Worm (Caenorhabditis elegans) whole organism, L4 larva: ENCODE data around the gene nid-1.
A peak's percentile ranks its signal among the peaks of the same experiment; 100 is the strongest.

Experiments used
- F10B5.3 ChIP-seq: sonication (generic microtip); optimal IDR thresholded peaks from 2 replicates; lab custom pipeline; 2016; ENCODE audit warnings: mild to moderate bottlenecking, missing genetic modification characterization, missing compliant biosample characterization
- F37D6.2 ChIP-seq: sonication (generic microtip); optimal IDR thresholded peaks from 2 replicates; lab custom pipeline; 2016; ENCODE audit warnings: mild to moderate bottlenecking, missing genetic modification characterization, missing compliant biosample characterization
- F44E2.7 ChIP-seq: fragments of 200-800 bp; sonication (Bioruptor generic); IDR thresholded peaks from 2 replicates; pipeline ENCODE4 v2.1.2; 2022; ENCODE audit warnings: missing genetic modification characterization, missing compliant biosample characterization
- T20F7.1 ChIP-seq: fragments of 200-800 bp; sonication (Bioruptor generic); optimal IDR thresholded peaks from 2 replicates; lab custom pipeline; 2018; ENCODE audit warnings: mild to moderate bottlenecking, missing genetic modification characterization, missing compliant biosample characterization
- T26A8.4 ChIP-seq: fragments of 200-800 bp; sonication (Bioruptor generic); IDR thresholded peaks from 2 replicates; pipeline ENCODE4 v1.3.6; 2022; ENCODE audit warnings: missing genetic modification characterization, missing compliant biosample characterization
- Y105C5A.15 ChIP-seq: fragments of 200-800 bp; sonication (Bioruptor generic); IDR thresholded peaks from 2 replicates; pipeline ENCODE4 v1.3.6; 2022; ENCODE audit warnings: missing genetic modification characterization, missing compliant biosample characterization
- Y48G9A.11 ChIP-seq: fragments of 200-800 bp; sonication (Bioruptor generic); IDR thresholded peaks from 2 replicates; pipeline ENCODE4 v1.3.6; 2022; ENCODE audit warnings: missing genetic modification reagents, missing genetic modification characterization, missing compliant biosample characterization
- Y5F2A.4 ChIP-seq: fragments of 200-800 bp; sonication (Bioruptor generic); optimal IDR thresholded peaks from 2 replicates; lab custom pipeline; 2018; ENCODE audit warnings: mild to moderate bottlenecking, missing genetic modification characterization, missing compliant biosample characterization
- ZK546.5 ChIP-seq, 2 experiments: sonication (generic microtip); optimal IDR thresholded peaks; 2 replicates each; lab custom pipeline; 2017; ENCODE audit warnings: missing biosample characterization in 2 of 2, missing genetic modification characterization in 2 of 2
- aha-1 ChIP-seq: fragments of 150-350 bp; peaks from one replicate; lab custom pipeline; 2014; ENCODE audit warnings: missing biosample characterization, missing genetic modification characterization
- ama-1 ChIP-seq: fragments of 150-350 bp; optimal IDR thresholded peaks from 2 replicates; lab custom pipeline; 2014; ENCODE audit warnings: inconsistent platforms, mixed read lengths
- arid-1 ChIP-seq: fragments of 200-800 bp; sonication (Bioruptor generic); conservative IDR thresholded peaks from 2 replicates; pipeline ENCODE4 v1.3.6; 2022; ENCODE audit warnings: missing genetic modification reagents, missing genetic modification characterization, missing compliant biosample characterization
- attf-4 ChIP-seq: sonication (generic microtip); optimal IDR thresholded peaks from 3 replicates; lab custom pipeline; 2017; ENCODE audit warnings: missing biosample characterization, missing genetic modification characterization
- ceh-20 ChIP-seq: fragments of 200-800 bp; sonication (Bioruptor generic); IDR thresholded peaks from 2 replicates; pipeline ENCODE4 v1.3.6; 2022; ENCODE audit warnings: missing genetic modification reagents, missing genetic modification characterization, missing compliant biosample characterization
- ceh-28 ChIP-seq: fragments of 150-350 bp; optimal IDR thresholded peaks from 2 replicates; lab custom pipeline; 2014; ENCODE audit warnings: missing biosample characterization, missing genetic modification reagents, missing genetic modification characterization
- daf-19 ChIP-seq: fragments of 200-800 bp; sonication (Bioruptor generic); conservative IDR thresholded peaks from 2 replicates; pipeline ENCODE4 v1.3.6; 2022; ENCODE audit warnings: missing genetic modification characterization, missing compliant biosample characterization
- dmd-6 ChIP-seq: fragments of 200-800 bp; sonication (Bioruptor generic); IDR thresholded peaks from 2 replicates; pipeline ENCODE4 v1.3.6; 2022; ENCODE audit warnings: missing genetic modification reagents, missing genetic modification characterization, missing compliant biosample characterization
- dmd-9 ChIP-seq: fragments of 200-800 bp; sonication (Bioruptor generic); IDR thresholded peaks from 2 replicates; pipeline ENCODE4 v1.3.6; 2022; ENCODE audit warnings: missing genetic modification reagents, missing genetic modification characterization, missing compliant biosample characterization
- dpl-1 ChIP-seq: fragments of 150-350 bp; optimal IDR thresholded peaks from 2 replicates; lab custom pipeline; 2014; ENCODE audit warnings: missing biosample characterization, missing genetic modification reagents, missing genetic modification characterization
- duxl-1 ChIP-seq: sonication (generic microtip); optimal IDR thresholded peaks from 2 replicates; lab custom pipeline; 2016; ENCODE audit warnings: mild to moderate bottlenecking, missing genetic modification characterization, moderate library complexity, missing compliant biosample characterization; ENCODE audit not compliant: poor library complexity
- fkh-10 ChIP-seq: fragments of 150-350 bp; optimal IDR thresholded peaks from 2 replicates; lab custom pipeline; 2014; ENCODE audit warnings: missing biosample characterization, missing genetic modification reagents, missing genetic modification characterization
- fos-1 ChIP-seq: fragments of 150-350 bp; optimal IDR thresholded peaks from 2 replicates; lab custom pipeline; 2014; ENCODE audit warnings: missing biosample characterization, missing genetic modification characterization
- gei-8 ChIP-seq: fragments of 200-800 bp; sonication (Bioruptor generic); optimal IDR thresholded peaks from 2 replicates; lab custom pipeline; 2018; ENCODE audit warnings: mild to moderate bottlenecking, missing genetic modification characterization, missing compliant biosample characterization
- hif-1 ChIP-seq, 2 experiments: sonication (generic microtip); optimal IDR thresholded peaks; 2 replicates each; lab custom pipeline; 2016 to 2017; ENCODE audit warnings: missing compliant biosample characterization in 2 of 2, missing genetic modification characterization in 2 of 2, missing genetic modification reagents in 2 of 2, missing genotype in 2 of 2, mild to moderate bottlenecking in 1 of 2
- hmg-1.1 ChIP-seq: fragments of 200-800 bp; sonication (Bioruptor generic); IDR thresholded peaks from 2 replicates; pipeline ENCODE4 v1.3.6; 2022; ENCODE audit warnings: missing genetic modification reagents, missing genetic modification characterization, missing compliant biosample characterization
- lin-1 ChIP-seq: fragments of 200-800 bp; sonication (Bioruptor generic); IDR thresholded peaks from 2 replicates; pipeline ENCODE4 v1.3.6; 2022; ENCODE audit warnings: missing genetic modification reagents, missing genetic modification characterization, missing compliant biosample characterization
- lin-29 ChIP-seq: fragments of 200-800 bp; sonication (Bioruptor generic); IDR thresholded peaks from 2 replicates; pipeline ENCODE4 v1.3.6; 2022; ENCODE audit warnings: missing genetic modification reagents, missing genetic modification characterization, missing compliant biosample characterization
- lin-38 ChIP-seq: fragments of 200-800 bp; sonication (Bioruptor generic); IDR thresholded peaks from 2 replicates; pipeline ENCODE4 v1.3.6; 2022; ENCODE audit warnings: missing genetic modification reagents, missing genetic modification characterization, missing compliant biosample characterization
- mdl-1 ChIP-seq, 2 experiments: fragments of 150-350 bp in 1 of 2; sonication (generic microtip) in 1 of 2; optimal IDR thresholded peaks; 2 replicates each; lab custom pipeline; 2014 to 2017; ENCODE audit warnings: missing biosample characterization in 2 of 2, missing genetic modification characterization in 2 of 2
- mxl-2 ChIP-seq: fragments of 200-800 bp; sonication (Bioruptor generic); conservative IDR thresholded peaks from 2 replicates; pipeline ENCODE4 v1.3.6; 2022; ENCODE audit warnings: missing genetic modification reagents, missing genetic modification characterization, missing compliant biosample characterization
- nhr-102 ChIP-seq: sonication (generic microtip); optimal IDR thresholded peaks from 2 replicates; lab custom pipeline; 2016; ENCODE audit warnings: mild to moderate bottlenecking, missing genetic modification characterization, moderate library complexity, missing compliant biosample characterization
- nhr-42 ChIP-seq: fragments of 200-800 bp; sonication (Bioruptor generic); IDR thresholded peaks from 2 replicates; pipeline ENCODE4 v1.3.6; 2022; ENCODE audit warnings: missing genetic modification characterization, missing compliant biosample characterization
- nhr-48 ChIP-seq: sonication (generic microtip); optimal IDR thresholded peaks from 2 replicates; lab custom pipeline; 2016; ENCODE audit warnings: mild to moderate bottlenecking, missing genetic modification characterization, missing compliant biosample characterization
- nhr-76 ChIP-seq: fragments of 150-350 bp; optimal IDR thresholded peaks from 2 replicates; lab custom pipeline; 2014; ENCODE audit warnings: missing biosample characterization, missing genetic modification characterization
- rbr-2 ChIP-seq: sonication (generic microtip); optimal IDR thresholded peaks from 2 replicates; lab custom pipeline; 2016; ENCODE audit warnings: missing genotype, missing genetic modification characterization, missing compliant biosample characterization
- saeg-2 ChIP-seq: fragments of 200-800 bp; sonication (Bioruptor generic); IDR thresholded peaks from 2 replicates; pipeline ENCODE4 v1.3.6; 2022; ENCODE audit warnings: missing genetic modification reagents, missing genetic modification characterization, missing compliant biosample characterization
- sdz-12 ChIP-seq: fragments of 200-800 bp; sonication (Bioruptor generic); optimal IDR thresholded peaks from 2 replicates; lab custom pipeline; 2018; ENCODE audit warnings: mild to moderate bottlenecking, missing genetic modification characterization, missing compliant biosample characterization
- set-16 ChIP-seq: fragments of 200-800 bp; sonication (Bioruptor generic); IDR thresholded peaks from 2 replicates; pipeline ENCODE4 v1.3.6; 2022; ENCODE audit warnings: missing genetic modification reagents, missing genetic modification characterization, missing compliant biosample characterization
- snpc-1.2 ChIP-seq: fragments of 200-800 bp; sonication (Bioruptor generic); IDR thresholded peaks from 2 replicates; pipeline ENCODE4 v1.3.6; 2022; ENCODE audit warnings: missing genetic modification reagents, missing genetic modification characterization, missing compliant biosample characterization
- tra-1 ChIP-seq: fragments of 200-800 bp; sonication (Bioruptor generic); IDR thresholded peaks from 2 replicates; pipeline ENCODE4 v1.3.6; 2022; ENCODE audit warnings: missing genetic modification reagents, missing genetic modification characterization, missing compliant biosample characterization
- unc-39 ChIP-seq: sonication (generic microtip); optimal IDR thresholded peaks from 2 replicates; lab custom pipeline; 2017; ENCODE audit warnings: missing biosample characterization, missing genetic modification characterization
- zip-11 ChIP-seq: fragments of 200-800 bp; sonication (Bioruptor generic); IDR thresholded peaks from 2 replicates; pipeline ENCODE4 v1.3.6; 2022; ENCODE audit warnings: missing genetic modification characterization, missing compliant biosample characterization
- ztf-7 ChIP-seq: fragments of 150-350 bp; optimal IDR thresholded peaks from 2 replicates; lab custom pipeline; 2014; ENCODE audit warnings: missing biosample characterization, missing genetic modification characterization

Gene nid-1

ce11 chrV:12869948-12870347, 40.0 kb upstream of the nid-1 start, which contains the start of gene T07F10.3 (continued):
- TF ChIP-seq unc-39 (tag; lab: Kevin White, UChicago) (no peak), F10B5.3 (tag; lab: Kevin White, UChicago) (peak; percentile 30), lin-1 (GFP tag; lab: Robert Waterston, UW) (0 out of 2 replicates have a peak, but pooled peaks have one; percentile 56), saeg-2 (GFP tag; lab: Robert Waterston, UW) (0 out of 2 replicates have a peak, but pooled peaks have one; percentile 38), F44E2.7 (GFP tag; lab: Robert Waterston, UW) (no peak), lin-38 (peak; percentile 81), daf-19 (no peak), fos-1 (no peak), nhr-76 (tag; lab: Kevin White, UChicago) (no peak), ceh-20 (GFP tag; lab: Robert Waterston, UW) (peak; percentile 71), gei-8 (no peak), set-16 (no peak), lin-29 (GFP tag; lab: Robert Waterston, UW) (no peak), sdz-12 (GFP tag; lab: Kevin White, UChicago) (peak; percentile 77), T20F7.1 (GFP tag; lab: Kevin White, UChicago) (peak; percentile 76), hif-1 (tag; optimal IDR thresholded peaks at IDR 0.05; lab: Kevin White, UChicago) (peak in 1 of 2 experiments; percentile 94), rbr-2 (tag; lab: Kevin White, UChicago) (peak; percentile 69), mxl-2 (GFP tag; lab: Robert Waterston, UW) (peak; percentile 49; the same call in 1 of the 2 replicates), dmd-6 (GFP tag; lab: Robert Waterston, UW) (peak; percentile 86), duxl-1 (peak; percentile 87), mdl-1 (tag; optimal IDR thresholded peaks at IDR 0.05; lab: Kevin White, UChicago) (no peak), hmg-1.1 (GFP tag; lab: Robert Waterston, UW) (0 out of 2 replicates have a peak, but pooled peaks have one; percentile 34), T26A8.4 (peak; percentile 80), fkh-10 (GFP tag; lab: Kevin White, UChicago) (no peak), ama-1 (lab: Kevin White, UChicago) (no peak), F37D6.2 (peak; percentile 47), Y105C5A.15 (GFP tag; lab: Robert Waterston, UW) (no peak), arid-1 (GFP tag; lab: Robert Waterston, UW) (peak; percentile 58), dpl-1 (GFP tag; lab: Kevin White, UChicago) (peak; percentile 99), Y5F2A.4 (GFP tag; lab: Kevin White, UChicago) (no peak), snpc-1.2 (0 out of 2 replicates have a peak, but pooled peaks have one; percentile 63), aha-1 (tag; lab: Kevin White, UChicago) (no peak), zip-11 (GFP tag; lab: Robert Waterston, UW) (no peak), dmd-9 (GFP tag; lab: Robert Waterston, UW) (peak; percentile 93), nhr-102 (tag; lab: Kevin White, UChicago) (peak; percentile 79), attf-4 (tag; lab: Kevin White, UChicago) (no peak), nhr-42 (GFP tag; lab: Robert Waterston, UW) (0 out of 2 replicates have a peak, but pooled peaks have one; percentile 21), nhr-48 (tag; lab: Kevin White, UChicago) (peak; percentile 51), ztf-7 (no peak), ZK546.5 (tag; optimal IDR thresholded peaks at IDR 0.05; lab: Kevin White, UChicago) (no peak), tra-1 (GFP tag; lab: Robert Waterston, UW) (peak; percentile 70; the same call in 1 of the 2 replicates), Y48G9A.11 (GFP tag; lab: Robert Waterston, UW) (peak; percentile 88), ceh-28 (tag; lab: Kevin White, UChicago) (no peak)
